Fruit fly (Drosophila melanogaster) whole organism: ENCODE data around the gene CG11723.

Source experiments
- CG8478 ChIP-seq: fragments of >200 bp; optimal IDR thresholded peaks from 2 replicates; lab custom pipeline; 2018; ENCODE audit warnings: inconsistent platforms
- Dll ChIP-seq: fragments of >200 bp; optimal IDR thresholded peaks from 2 replicates; lab custom pipeline; 2017
- EcR ChIP-seq, 2 experiments: fragments of >200 bp; optimal IDR thresholded peaks; 2 replicates each; lab custom pipeline; 2017; ENCODE audit warnings: missing biosample characterization in 2 of 2, missing genetic modification characterization in 2 of 2, missing genetic modification reagents in 2 of 2
- pan ChIP-seq: fragments of >200 bp; optimal IDR thresholded peaks from 2 replicates; lab custom pipeline; 2017
- psq ChIP-seq: fragments of >200 bp; optimal IDR thresholded peaks from 2 replicates; lab custom pipeline; 2017
- usp ChIP-seq: fragments of >200 bp; optimal IDR thresholded peaks from 2 replicates; lab custom pipeline; 2017; ENCODE audit warnings: missing biosample characterization, missing genetic modification characterization, mixed read lengths

CG11723 gene

DNA sequence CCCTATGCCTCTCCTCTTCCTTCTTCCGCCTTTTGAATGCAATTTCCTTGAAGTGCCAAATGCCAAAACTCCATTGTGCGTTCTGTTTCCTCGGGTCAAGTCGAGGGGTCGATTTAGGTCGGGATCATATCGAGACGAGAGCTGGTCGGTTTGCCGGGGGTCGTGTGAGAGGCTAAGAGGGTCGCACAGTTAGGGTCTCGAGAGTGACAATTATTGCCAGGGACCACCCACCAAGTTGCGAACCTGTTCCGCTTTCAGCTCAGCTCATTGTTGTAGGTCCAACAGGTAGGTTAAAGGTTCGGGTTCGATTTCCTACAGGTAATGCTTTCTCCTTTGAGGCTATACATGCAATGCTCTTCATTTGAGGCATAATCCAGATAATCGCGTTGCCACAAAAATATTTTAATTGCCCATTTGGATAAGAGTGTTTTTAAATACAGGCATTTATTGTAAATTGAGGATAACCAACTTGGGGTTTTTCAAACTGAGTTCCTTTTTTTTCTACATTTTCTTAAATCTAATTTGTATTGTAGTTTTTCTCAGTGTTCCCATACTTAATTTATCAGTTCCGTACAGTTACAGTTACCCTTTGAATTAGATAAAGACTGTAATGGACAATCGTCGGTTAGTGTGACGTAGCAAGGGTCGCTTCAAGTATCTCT lies 25.5 kb upstream of the CG11723 start:
- no peak for TF ChIP-seq psq (lab: Kevin White, UChicago)
- TF ChIP-seq EcR (GFP tag; optimal IDR thresholded peaks at IDR 0.05; lab: Kevin White, UChicago) = no peak
- no peak for TF ChIP-seq Dll (lab: Kevin White, UChicago)
- no peak for TF ChIP-seq usp
- TF ChIP-seq pan (lab: Kevin White, UChicago) = no peak

DNA sequence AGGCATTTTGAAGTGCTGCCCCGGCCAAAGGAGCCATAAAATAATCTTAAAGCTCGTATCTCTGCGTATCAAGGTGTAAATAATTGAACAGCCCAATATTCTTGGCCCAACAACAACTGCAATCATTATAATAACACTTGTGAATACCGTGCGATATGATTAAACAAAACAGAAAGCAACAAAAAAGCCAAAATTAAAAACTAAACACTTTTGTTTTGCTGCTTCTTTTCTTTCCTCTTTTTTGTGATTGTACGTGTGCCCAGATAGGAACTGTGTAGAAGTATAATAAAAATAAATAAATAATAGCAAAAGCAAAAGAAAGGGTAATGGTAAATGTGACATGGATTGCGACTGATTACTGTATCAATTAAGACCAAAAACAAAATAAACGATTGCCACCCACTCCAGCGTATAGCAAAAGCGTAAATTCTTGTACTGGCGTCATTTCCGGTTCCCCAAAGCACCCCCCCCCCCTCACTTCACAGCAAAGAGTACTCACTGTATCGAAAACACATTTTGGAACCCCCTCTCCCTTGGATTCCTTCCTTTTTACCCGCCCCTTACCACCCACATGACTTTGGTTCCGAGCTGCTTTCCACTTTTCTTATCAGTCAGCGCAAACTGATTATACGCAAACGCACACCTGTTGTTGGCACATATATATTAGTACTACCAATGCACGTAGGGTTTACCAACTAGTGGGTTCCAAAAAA lies 24.4 kb upstream of the CG11723 start:
- no peak for TF ChIP-seq CG8478
- no peak for TF ChIP-seq pan (lab: Kevin White, UChicago)
- TF ChIP-seq EcR (GFP tag; optimal IDR thresholded peaks at IDR 0.05; lab: Kevin White, UChicago) = no peak

DNA sequence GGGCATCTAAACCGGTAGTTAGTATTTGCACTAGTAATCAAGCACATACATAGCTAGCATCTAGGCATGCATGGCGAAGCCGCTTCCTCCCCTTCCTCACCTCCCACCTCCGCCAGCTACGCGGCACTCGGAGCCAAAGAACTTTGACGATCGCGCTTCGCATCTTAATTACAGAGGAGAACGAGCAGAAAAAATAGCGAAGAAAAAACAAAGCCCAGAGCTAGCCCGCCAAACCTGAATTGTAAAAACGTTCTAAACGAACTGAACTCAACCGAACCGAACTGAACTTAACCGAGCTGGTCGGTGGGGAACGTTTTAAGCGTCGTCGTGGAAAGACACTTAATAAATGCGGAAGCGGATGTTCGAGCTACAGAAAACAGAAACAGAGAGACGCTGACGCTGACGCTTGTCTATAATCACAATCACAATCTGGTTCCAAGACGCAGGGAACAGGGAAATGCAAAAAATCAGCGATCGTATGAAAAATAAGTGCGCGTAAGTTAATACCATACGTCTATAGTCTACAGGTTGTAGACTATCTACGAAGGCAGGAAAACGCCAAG lies 21.9 kb upstream of the CG11723 start:
- TF ChIP-seq Dll (lab: Kevin White, UChicago) (no peak), EcR (GFP tag; optimal IDR thresholded peaks at IDR 0.05; lab: Kevin White, UChicago) (peak in 1 of 2 experiments; percentile 79)

DNA sequence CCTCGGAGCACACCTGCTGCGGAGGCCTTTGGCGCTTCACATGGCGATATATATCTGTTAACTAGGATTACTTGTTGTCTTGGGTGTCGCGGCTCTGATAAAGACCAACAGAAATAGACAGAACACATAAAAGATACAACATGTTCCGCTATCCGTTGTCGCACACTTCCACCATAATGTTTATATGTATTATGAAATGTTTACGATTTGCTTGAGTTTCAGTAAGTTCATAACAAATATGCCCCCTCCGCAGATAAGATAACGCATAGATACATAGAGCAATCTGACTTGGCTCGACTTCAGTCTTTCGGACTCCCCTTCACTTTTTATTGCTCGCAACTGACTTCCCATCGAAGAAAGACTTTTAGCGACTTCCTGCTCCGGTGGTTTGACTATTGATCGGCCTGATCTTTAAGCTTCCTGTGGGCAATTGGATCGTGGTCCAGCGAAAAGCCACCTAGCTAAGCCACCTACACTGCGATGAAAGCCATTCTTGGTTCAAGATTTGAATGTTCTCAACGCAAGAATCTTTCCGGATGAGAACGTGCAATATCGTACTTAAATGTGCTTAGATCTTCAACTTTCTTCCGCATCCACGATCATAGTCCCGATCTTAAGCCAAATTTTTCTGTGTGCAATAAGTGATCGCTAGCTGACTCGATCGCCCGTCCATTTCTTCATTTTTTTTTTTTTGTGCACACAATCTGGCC lies 21.3 kb upstream of the CG11723 start:
- TF ChIP-seq psq (lab: Kevin White, UChicago) (no peak), usp (no peak), Dll (lab: Kevin White, UChicago) (no peak)

- TF ChIP-seq pan (lab: Kevin White, UChicago) = no peak
- no peak for TF ChIP-seq psq (lab: Kevin White, UChicago)
- peak in 1 of 2 experiments; percentile 29 for TF ChIP-seq EcR (GFP tag; optimal IDR thresholded peaks at IDR 0.05; lab: Kevin White, UChicago)
Measured at dm6 chr2L:2166958-2167707, 20.1 kb upstream of the CG11723 start.

- TF ChIP-seq pan (lab: Kevin White, UChicago) (no peak), usp (no peak), EcR (GFP tag; optimal IDR thresholded peaks at IDR 0.05; lab: Kevin White, UChicago) (peak in 1 of 2 experiments; percentile 31), CG8478 (no peak)
Measured at dm6 chr2L:2165864-2166263, 18.8 kb upstream of the CG11723 start.

- TF ChIP-seq usp = no peak
- TF ChIP-seq Dll (lab: Kevin White, UChicago) = no peak
- no peak for TF ChIP-seq CG8478
- TF ChIP-seq pan (lab: Kevin White, UChicago) = no peak
- no peak for TF ChIP-seq psq (lab: Kevin White, UChicago)
- no peak for TF ChIP-seq EcR (GFP tag; optimal IDR thresholded peaks at IDR 0.05; lab: Kevin White, UChicago)
Measured at dm6 chr2L:2165238-2165577, 18.1 kb upstream of the CG11723 start.

DNA sequence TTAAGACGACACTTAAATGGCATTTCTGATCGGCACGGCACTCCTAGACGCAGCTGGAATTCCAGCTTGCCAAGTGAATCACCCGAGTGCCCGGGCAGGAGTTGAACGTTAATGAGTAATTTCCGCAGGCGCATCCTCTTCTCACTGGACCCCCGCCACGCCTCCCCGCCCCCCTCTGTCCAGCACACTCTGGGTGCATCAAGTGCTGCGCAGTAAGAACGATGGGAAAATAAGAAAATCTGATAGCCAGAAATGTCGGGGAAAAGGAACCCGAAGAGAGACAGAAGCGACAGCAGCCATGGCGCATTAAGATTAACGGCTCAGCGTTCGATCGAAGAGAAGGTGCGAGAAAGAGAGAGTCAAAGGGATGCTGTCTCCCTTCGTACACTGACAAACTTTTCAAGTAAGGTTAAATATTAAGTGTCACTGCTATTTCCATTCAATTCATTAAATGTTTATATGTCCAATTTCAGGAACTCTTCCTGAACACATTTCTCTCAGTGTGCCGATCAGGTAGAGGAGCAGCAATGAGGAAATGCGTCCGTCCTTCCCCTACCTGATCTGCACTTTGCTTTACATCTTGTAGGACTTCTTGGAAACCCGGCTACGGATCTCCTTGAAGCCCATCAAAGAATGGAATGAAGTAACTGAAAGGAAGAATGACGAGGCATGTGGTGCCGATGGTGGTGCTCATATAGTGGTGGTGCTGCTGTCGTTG lies 17.6 kb upstream of the CG11723 start:
- TF ChIP-seq pan (lab: Kevin White, UChicago) (no peak), CG8478 (no peak), psq (lab: Kevin White, UChicago) (no peak), Dll (lab: Kevin White, UChicago) (no peak), EcR (GFP tag; optimal IDR thresholded peaks at IDR 0.05; lab: Kevin White, UChicago) (no peak), usp (no peak)

- TF ChIP-seq psq (lab: Kevin White, UChicago) (no peak), EcR (GFP tag; optimal IDR thresholded peaks at IDR 0.05; lab: Kevin White, UChicago) (no peak), usp (no peak), CG8478 (no peak), pan (lab: Kevin White, UChicago) (no peak), Dll (lab: Kevin White, UChicago) (no peak)
Measured at dm6 chr2L:2163568-2163953, 16.5 kb upstream of the CG11723 start.

DNA sequence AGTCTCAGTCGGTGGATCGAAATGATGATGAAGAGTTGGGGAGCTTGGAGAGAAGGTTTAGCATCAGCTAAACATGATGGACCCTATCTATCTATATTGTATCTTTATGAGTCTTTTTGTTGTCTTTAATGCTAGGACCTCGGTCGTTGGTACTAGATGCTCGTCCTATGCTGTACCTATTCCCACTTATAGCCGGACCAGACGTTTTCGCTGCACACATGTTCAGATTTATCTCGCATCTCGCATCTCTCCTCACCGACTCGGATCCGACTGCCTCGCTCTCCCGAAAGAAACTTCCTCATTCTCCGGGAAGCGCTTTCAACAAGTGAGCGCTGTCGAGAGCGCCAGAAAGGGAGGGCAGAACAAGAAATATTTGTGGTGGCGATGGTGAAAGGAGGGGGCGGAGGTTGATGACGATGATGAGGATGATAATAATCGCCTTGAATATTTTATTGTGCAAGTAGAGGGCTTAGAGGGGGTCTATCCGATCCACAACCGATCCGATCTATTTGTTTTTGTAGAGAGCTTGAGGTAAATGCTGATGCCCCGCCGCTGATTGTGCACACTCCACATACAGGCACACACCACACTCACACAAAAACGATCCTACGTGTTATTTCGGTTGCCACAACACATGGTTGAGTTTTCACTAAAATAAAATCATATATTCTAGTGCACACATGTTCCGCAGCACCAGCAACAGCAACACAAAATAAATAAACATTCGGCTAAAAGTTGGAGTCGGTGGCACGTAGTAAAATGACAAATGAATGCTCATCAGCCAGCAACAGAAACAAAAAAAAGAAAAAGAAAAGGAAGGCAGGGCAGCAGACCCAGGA lies 15.9 kb upstream of the CG11723 start:
- TF ChIP-seq Dll (lab: Kevin White, UChicago) = no peak
- TF ChIP-seq CG8478 = no peak

dm6 chr2L:2162281-2162680 lies 15.2 kb upstream of the CG11723 start:
- TF ChIP-seq pan (lab: Kevin White, UChicago) = no peak
- TF ChIP-seq psq (lab: Kevin White, UChicago) = no peak
- TF ChIP-seq EcR (GFP tag; optimal IDR thresholded peaks at IDR 0.05; lab: Kevin White, UChicago) = no peak
- TF ChIP-seq CG8478 = no peak
- TF ChIP-seq usp = no peak
- TF ChIP-seq Dll (lab: Kevin White, UChicago) = no peak
